Worm (Caenorhabditis elegans) whole organism, young adult: Measurements from ENCODE around the gene C15H9.2.

Source experiments
- B0035.1 ChIP-seq: sonication (generic microtip); optimal IDR thresholded peaks from 2 replicates; lab custom pipeline; 2016; ENCODE audit warnings: missing genetic modification characterization, mild to moderate bottlenecking, missing compliant biosample characterization, missing genotype, missing genetic modification reagents
- C06A6.2 ChIP-seq: fragments of 200-800 bp; sonication (Bioruptor generic); conservative IDR thresholded peaks from 2 replicates; pipeline ENCODE4 v1.3.6; 2022; ENCODE audit warnings: missing genetic modification characterization, missing compliant biosample characterization
- F10E7.11 ChIP-seq: sonication (generic microtip); optimal IDR thresholded peaks from 2 replicates; lab custom pipeline; 2017; ENCODE audit warnings: mild to moderate bottlenecking, missing genetic modification characterization, moderate library complexity, missing compliant biosample characterization
- F23B12.7 ChIP-seq: sonication (generic microtip); optimal IDR thresholded peaks from 2 replicates; lab custom pipeline; 2017; ENCODE audit warnings: missing genetic modification characterization, mild to moderate bottlenecking, missing compliant biosample characterization, antibody characterized with exemption, moderate library complexity; ENCODE audit not compliant: insufficient read depth
- F33H1.4 ChIP-seq: fragments of 200-800 bp; sonication (Bioruptor generic); IDR thresholded peaks from 2 replicates; pipeline ENCODE4 v1.3.6; 2022; ENCODE audit warnings: missing genetic modification reagents, missing genetic modification characterization, missing compliant biosample characterization
- F55B11.4 ChIP-seq: sonication (generic microtip); optimal IDR thresholded peaks from 2 replicates; lab custom pipeline; 2016; ENCODE audit warnings: missing compliant biosample characterization, missing genetic modification characterization, borderline replicate concordance; ENCODE audit not compliant: insufficient read depth
- F57A8.1 ChIP-seq: fragments of 200-800 bp; sonication (Bioruptor generic); optimal IDR thresholded peaks from 2 replicates; lab custom pipeline; 2018; ENCODE audit warnings: mild to moderate bottlenecking, missing genetic modification characterization, moderate library complexity, missing compliant biosample characterization
- K11D2.4 ChIP-seq: fragments of 200-800 bp; sonication (Bioruptor generic); IDR thresholded peaks from 2 replicates; pipeline ENCODE4 v1.3.6; 2022; ENCODE audit warnings: missing genetic modification reagents, missing genetic modification characterization, missing compliant biosample characterization
- Y56A3A.18 ChIP-seq: fragments of 200-800 bp; sonication (Bioruptor generic); IDR thresholded peaks from 2 replicates; pipeline ENCODE4 v1.3.6; 2022; ENCODE audit warnings: missing genetic modification reagents, missing genetic modification characterization, missing compliant biosample characterization
- Y95B8A.8 ChIP-seq: fragments of 200-800 bp; sonication (Bioruptor generic); IDR thresholded peaks from 2 replicates; pipeline ENCODE4 v1.3.6; 2022; ENCODE audit warnings: missing genetic modification reagents, missing genetic modification characterization, missing compliant biosample characterization
- akir-1 ChIP-seq: fragments of 200-800 bp; sonication (Bioruptor generic); optimal IDR thresholded peaks from 2 replicates; lab custom pipeline; 2018; ENCODE audit warnings: mild to moderate bottlenecking, missing genetic modification characterization, moderate library complexity, missing compliant biosample characterization
- ama-1 ChIP-seq, 3 experiments: fragments of 150-350 bp in 1 of 3; sonication (generic microtip) in 2 of 3; optimal IDR thresholded peaks; 2 replicates each; lab custom pipeline; 2014 to 2018; ENCODE audit warnings: missing biosample characterization in 2 of 3, missing genetic modification characterization in 2 of 3, missing genetic modification reagents in 2 of 3
- aptf-2 ChIP-seq: fragments of 200-800 bp; sonication (Bioruptor generic); conservative IDR thresholded peaks from 2 replicates; pipeline ENCODE4 v1.3.6; 2022; ENCODE audit warnings: missing genetic modification reagents, missing genetic modification characterization, missing compliant biosample characterization
- ccch-3 ChIP-seq: fragments of 200-800 bp; sonication (Bioruptor generic); optimal IDR thresholded peaks from 2 replicates; lab custom pipeline; 2018; ENCODE audit warnings: mild to moderate bottlenecking, missing genetic modification characterization, missing compliant biosample characterization
- cebp-1 ChIP-seq, 2 experiments: fragments of 200-800 bp in 1 of 2; sonication (Bioruptor generic) in 1 of 2; sonication (generic microtip) in 1 of 2; IDR thresholded peaks in 1 of 2; optimal IDR thresholded peaks in 1 of 2; 2 replicates each; pipeline versions ENCODE4 v1.3.6 to Lab custom; 2017 to 2022; ENCODE audit warnings: missing compliant biosample characterization in 2 of 2, missing genetic modification characterization in 2 of 2, mild to moderate bottlenecking in 1 of 2, missing genetic modification reagents in 1 of 2, moderate library complexity in 1 of 2
- cebp-2 ChIP-seq: fragments of 200-800 bp; sonication (Bioruptor generic); IDR thresholded peaks from 2 replicates; pipeline ENCODE4 v1.3.6; 2022; ENCODE audit warnings: missing genetic modification characterization, missing compliant biosample characterization
- ceh-40 ChIP-seq: fragments of 200-800 bp; sonication (Bioruptor generic); IDR thresholded peaks from 2 replicates; pipeline ENCODE4 v1.3.6; 2022; ENCODE audit warnings: missing genetic modification characterization, missing compliant biosample characterization
- ceh-91 ChIP-seq: fragments of 200-800 bp; sonication (Bioruptor generic); IDR thresholded peaks from 2 replicates; pipeline ENCODE4 v1.3.6; 2022; ENCODE audit warnings: missing genetic modification reagents, missing genetic modification characterization, missing compliant biosample characterization
- dox-1 ChIP-seq: fragments of 200-800 bp; sonication (Bioruptor generic); IDR thresholded peaks from 2 replicates; pipeline ENCODE4 v1.3.6; 2022; ENCODE audit warnings: missing genetic modification reagents, missing genetic modification characterization, missing compliant biosample characterization
- dpl-1 ChIP-seq: fragments of 150-350 bp; optimal IDR thresholded peaks from 2 replicates; lab custom pipeline; 2014; ENCODE audit warnings: missing biosample characterization, missing genetic modification reagents, missing genetic modification characterization
- egl-44 ChIP-seq: fragments of 200-800 bp; sonication (Bioruptor generic); IDR thresholded peaks from 2 replicates; pipeline ENCODE4 v1.3.6; 2022; ENCODE audit warnings: missing genetic modification reagents, missing genetic modification characterization, missing compliant biosample characterization
- ets-4 ChIP-seq: fragments of 200-800 bp; sonication (Bioruptor generic); optimal IDR thresholded peaks from 2 replicates; lab custom pipeline; 2018; ENCODE audit warnings: mild to moderate bottlenecking, missing genetic modification characterization, missing compliant biosample characterization
- hlh-12 ChIP-seq: sonication (generic microtip); optimal IDR thresholded peaks from 2 replicates; lab custom pipeline; 2016; ENCODE audit warnings: missing genetic modification characterization, missing compliant biosample characterization
- hmg-20 ChIP-seq: fragments of 200-800 bp; sonication (Bioruptor generic); IDR thresholded peaks from 2 replicates; pipeline ENCODE4 v1.3.6; 2022; ENCODE audit warnings: missing genetic modification reagents, missing genetic modification characterization, missing compliant biosample characterization
- hsf-1 ChIP-seq: fragments of 200-800 bp; sonication (Bioruptor generic); IDR thresholded peaks from 2 replicates; pipeline ENCODE4 v1.3.6; 2022; ENCODE audit warnings: missing genetic modification reagents, missing genetic modification characterization, missing compliant biosample characterization
- let-607 ChIP-seq, 2 experiments: fragments of 200-800 bp in 1 of 2; sonication (Bioruptor generic) in 1 of 2; sonication (generic microtip) in 1 of 2; optimal IDR thresholded peaks; 2 replicates each; lab custom pipeline; 2016 to 2018; ENCODE audit warnings: mild to moderate bottlenecking in 2 of 2, missing compliant biosample characterization in 2 of 2, missing genetic modification characterization in 2 of 2, moderate library complexity in 2 of 2, missing genotype in 1 of 2
- lsy-27 ChIP-seq: sonication (generic microtip); optimal IDR thresholded peaks from 2 replicates; lab custom pipeline; 2017; ENCODE audit warnings: missing genetic modification characterization, mild to moderate bottlenecking, missing compliant biosample characterization, antibody characterized with exemption, missing genotype, borderline replicate concordance; ENCODE audit not compliant: insufficient read depth
- madf-10 ChIP-seq: sonication (generic microtip); optimal IDR thresholded peaks from 2 replicates; lab custom pipeline; 2016; ENCODE audit warnings: mild to moderate bottlenecking, missing genetic modification characterization, missing compliant biosample characterization
- madf-8 ChIP-seq: fragments of 200-800 bp; sonication (Bioruptor generic); conservative IDR thresholded peaks from 2 replicates; pipeline ENCODE4 v1.3.6; 2022; ENCODE audit warnings: missing genetic modification reagents, missing genetic modification characterization, missing compliant biosample characterization
- mcd-1 ChIP-seq: fragments of 200-800 bp; sonication (Bioruptor generic); IDR thresholded peaks from 2 replicates; pipeline ENCODE4 v1.3.6; 2022; ENCODE audit warnings: missing genetic modification reagents, missing genetic modification characterization, missing compliant biosample characterization
- mxl-1 ChIP-seq: sonication (generic microtip); optimal IDR thresholded peaks from 2 replicates; lab custom pipeline; 2016; ENCODE audit warnings: missing genetic modification characterization, missing compliant biosample characterization
- nfya-2 ChIP-seq: fragments of 200-800 bp; sonication (Bioruptor generic); IDR thresholded peaks from 2 replicates; pipeline ENCODE4 v1.3.6; 2022; ENCODE audit warnings: missing genetic modification reagents, missing genetic modification characterization, missing compliant biosample characterization
- nfyb-1 ChIP-seq: fragments of 200-800 bp; sonication (Bioruptor generic); IDR thresholded peaks from 2 replicates; pipeline ENCODE4 v1.3.6; 2022; ENCODE audit warnings: missing genetic modification reagents, missing genetic modification characterization, missing compliant biosample characterization
- nhr-120 ChIP-seq: fragments of 200-800 bp; sonication (Bioruptor generic); IDR thresholded peaks from 2 replicates; pipeline ENCODE4 v1.3.6; 2022; ENCODE audit warnings: missing genetic modification characterization, missing compliant biosample characterization
- nhr-179 ChIP-seq: sonication (generic microtip); optimal IDR thresholded peaks from 2 replicates; lab custom pipeline; 2016; ENCODE audit warnings: mild to moderate bottlenecking, missing genetic modification characterization, missing compliant biosample characterization
- nhr-27 ChIP-seq: fragments of 200-800 bp; sonication (Bioruptor generic); optimal IDR thresholded peaks from 2 replicates; lab custom pipeline; 2018; ENCODE audit warnings: mild to moderate bottlenecking, missing genetic modification characterization, moderate library complexity, missing compliant biosample characterization
- nhr-80 ChIP-seq: sonication (generic microtip); optimal IDR thresholded peaks from 2 replicates; lab custom pipeline; 2016; ENCODE audit warnings: missing genetic modification characterization, missing compliant biosample characterization
- pbrm-1 ChIP-seq: fragments of 200-800 bp; sonication (Bioruptor generic); IDR thresholded peaks from 2 replicates; pipeline ENCODE4 v1.3.6; 2022; ENCODE audit warnings: missing genetic modification reagents, missing genetic modification characterization, missing compliant biosample characterization
- rcor-1 ChIP-seq: fragments of 200-800 bp; sonication (Bioruptor generic); IDR thresholded peaks from 2 replicates; pipeline ENCODE4 v1.3.6; 2022; ENCODE audit warnings: missing genetic modification reagents, missing genetic modification characterization, missing compliant biosample characterization
- sdz-38 ChIP-seq: sonication (generic microtip); optimal IDR thresholded peaks from 2 replicates; lab custom pipeline; 2016; ENCODE audit warnings: missing genotype, missing genetic modification characterization, missing compliant biosample characterization
- sea-2 ChIP-seq: fragments of 200-800 bp; sonication (Bioruptor generic); IDR thresholded peaks from 2 replicates; pipeline ENCODE4 v1.3.6; 2022; ENCODE audit warnings: missing genetic modification characterization, missing compliant biosample characterization
- snpc-4 ChIP-seq, 5 experiments: fragments of 150-350 bp in 1 of 5; sonication (generic microtip) in 4 of 5; optimal IDR thresholded peaks; 2 replicates each; lab custom pipeline; 2014 to 2018; ENCODE audit warnings: missing genetic modification characterization in 5 of 5, missing biosample characterization in 3 of 5, antibody characterized with exemption in 2 of 5, mild to moderate bottlenecking in 2 of 5, missing compliant biosample characterization in 2 of 5, missing genotype in 2 of 5, moderate library complexity in 2 of 5, missing genetic modification reagents in 1 of 5
- somi-1 ChIP-seq: fragments of 200-800 bp; sonication (Bioruptor generic); optimal IDR thresholded peaks from 2 replicates; lab custom pipeline; 2018; ENCODE audit warnings: mild to moderate bottlenecking, missing genetic modification characterization, missing compliant biosample characterization
- tbp1 ChIP-seq: fragments of 200-800 bp; sonication (Bioruptor generic); optimal IDR thresholded peaks from 2 replicates; lab custom pipeline; 2018; ENCODE audit warnings: mild to moderate bottlenecking, missing genetic modification characterization, missing compliant biosample characterization
- unc-62 ChIP-seq: fragments of 150-350 bp; optimal IDR thresholded peaks from 2 replicates; lab custom pipeline; 2014; ENCODE audit warnings: missing biosample characterization, missing genetic modification reagents, missing genetic modification characterization
- ztf-22 ChIP-seq: fragments of 200-800 bp; sonication (Bioruptor generic); optimal IDR thresholded peaks from 2 replicates; lab custom pipeline; 2018; ENCODE audit warnings: mild to moderate bottlenecking, missing genetic modification characterization, moderate library complexity, missing compliant biosample characterization
- ztf-26 ChIP-seq: sonication (generic microtip); optimal IDR thresholded peaks from 2 replicates; lab custom pipeline; 2017; ENCODE audit warnings: missing genetic modification characterization, missing compliant biosample characterization

C15H9.2 gene

DNA sequence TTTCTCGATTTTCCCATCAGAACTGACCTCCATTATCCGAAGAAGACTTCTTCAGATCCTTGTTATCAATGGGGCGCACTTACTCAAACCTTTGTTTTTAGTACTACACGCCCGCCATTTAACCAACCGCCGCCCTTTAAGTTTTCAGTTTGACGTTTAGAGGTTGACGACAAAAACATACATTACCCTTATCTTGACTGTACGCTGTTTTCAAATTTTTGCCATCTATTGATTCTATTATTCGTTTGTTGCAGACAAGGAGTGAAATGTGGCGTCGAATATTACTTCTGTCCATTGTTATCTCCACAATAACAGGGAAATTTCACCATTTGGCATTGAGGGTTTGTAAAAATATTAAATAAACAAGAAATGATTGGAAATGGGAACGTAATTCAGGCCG lies 25.3 kb upstream of the C15H9.2 start, which contains the start of gene C15H9.5:
C15H9.5 (plus strand) TSS at position 255 of the 400 bp plus-strand sequence.
- TF ChIP-seq ztf-26 (tag; lab: Kevin White, UChicago) = no peak
- TF ChIP-seq unc-62 (GFP tag; lab: Kevin White, UChicago) = no peak
- TF ChIP-seq snpc-4 (GFP tag; optimal IDR thresholded peaks at IDR 0.05; lab: Kevin White, UChicago) = no peak
- TF ChIP-seq snpc-4 (tag; optimal IDR thresholded peaks at IDR 0.05; lab: Kevin White, UChicago) = peak in 1 of 4 experiments; percentile 4
- peak in 1 of 2 experiments; percentile 33 for TF ChIP-seq let-607 (tag; optimal IDR thresholded peaks at IDR 0.05; lab: Kevin White, UChicago)
- no peak for TF ChIP-seq ccch-3 (GFP tag; lab: Kevin White, UChicago)
- no peak for TF ChIP-seq C06A6.2
- TF ChIP-seq hlh-12 (tag; lab: Kevin White, UChicago) = no peak
- TF ChIP-seq nfya-2 (GFP tag; lab: Robert Waterston, UW) = no peak
- TF ChIP-seq dox-1 (GFP tag; lab: Robert Waterston, UW) = peak; percentile 28; the same call in 1 of the 2 replicates
- TF ChIP-seq cebp-2 (GFP tag; lab: Robert Waterston, UW) = no peak
- TF ChIP-seq hsf-1 = no peak
- no peak for TF ChIP-seq nhr-27 (tag; lab: Kevin White, UChicago)
- no peak for TF ChIP-seq B0035.1 (tag; lab: Kevin White, UChicago)
- no peak for TF ChIP-seq madf-10 (tag; lab: Kevin White, UChicago)
- TF ChIP-seq ama-1 (optimal IDR thresholded peaks at IDR 0.05; lab: Kevin White, UChicago) = no peak
- TF ChIP-seq ama-1 (GFP tag; optimal IDR thresholded peaks at IDR 0.05; lab: Kevin White, UChicago) = no peak
- peak; percentile 29; the same call in 1 of the 2 replicates for TF ChIP-seq mcd-1 (GFP tag; lab: Robert Waterston, UW)
- no peak for TF ChIP-seq mxl-1
- TF ChIP-seq lsy-27 = no peak
- TF ChIP-seq nhr-80 = peak; percentile 66
- TF ChIP-seq nfyb-1 (GFP tag; lab: Robert Waterston, UW) = peak; percentile 69
- TF ChIP-seq nhr-120 (GFP tag; lab: Robert Waterston, UW) = no peak
- TF ChIP-seq Y95B8A.8 (GFP tag; lab: Robert Waterston, UW) = no peak
- no peak for TF ChIP-seq tbp1 (GFP tag; lab: Kevin White, UChicago)
- TF ChIP-seq aptf-2 (GFP tag; lab: Robert Waterston, UW) = no peak
- TF ChIP-seq rcor-1 = no peak
- no peak for TF ChIP-seq ztf-22 (GFP tag; lab: Kevin White, UChicago)
- no peak for TF ChIP-seq ceh-91 (GFP tag; lab: Robert Waterston, UW)

DNA sequence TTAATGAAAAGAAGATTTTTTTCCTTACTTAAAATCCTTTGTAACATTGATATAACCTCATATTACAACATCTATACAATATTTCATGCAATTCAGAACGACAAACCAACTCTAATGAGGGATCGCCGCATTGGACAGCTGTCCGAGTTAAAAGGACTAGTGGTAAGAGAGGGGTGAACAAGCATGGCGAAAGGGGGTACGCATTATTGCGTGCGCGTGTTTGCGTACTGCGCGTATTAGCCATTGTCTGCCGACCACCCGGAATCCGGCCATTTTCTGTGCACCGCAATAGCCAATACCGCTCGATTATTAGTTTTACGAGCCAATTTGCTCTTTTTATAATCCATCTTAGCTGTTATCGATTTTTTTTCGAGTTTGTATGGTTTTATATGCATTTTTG lies 20.8 kb upstream of the C15H9.2 start, which contains the start of gene C15H9.4:
C15H9.4 (plus strand) TSS at position 93 of the 400 bp plus-strand sequence.
- TF ChIP-seq sdz-38 (tag; lab: Kevin White, UChicago) (no peak), cebp-1 (GFP tag; IDR thresholded peaks at IDR 0.05; lab: Robert Waterston, UW) (no peak), cebp-1 (tag; optimal IDR thresholded peaks at IDR 0.05; lab: Kevin White, UChicago) (peak; percentile 56), F23B12.7 (no peak), dpl-1 (GFP tag; lab: Kevin White, UChicago) (no peak), egl-44 (no peak), madf-8 (GFP tag; lab: Robert Waterston, UW) (no peak), ceh-40 (GFP tag; lab: Robert Waterston, UW) (no peak), F10E7.11 (tag; lab: Kevin White, UChicago) (no peak), akir-1 (no peak), mcd-1 (GFP tag; lab: Robert Waterston, UW) (0 out of 2 replicates have a peak, but pooled peaks have one; percentile 8), ets-4 (GFP tag; lab: Kevin White, UChicago) (no peak), hmg-20 (GFP tag; lab: Robert Waterston, UW) (no peak), F55B11.4 (tag; lab: Kevin White, UChicago) (no peak), somi-1 (GFP tag; lab: Kevin White, UChicago) (no peak), tbp1 (GFP tag; lab: Kevin White, UChicago) (peak; percentile 26), let-607 (tag; optimal IDR thresholded peaks at IDR 0.05; lab: Kevin White, UChicago) (no peak), F33H1.4 (no peak), pbrm-1 (GFP tag; lab: Robert Waterston, UW) (0 out of 2 replicates have a peak, but pooled peaks have one; percentile 29), sea-2 (GFP tag; lab: Robert Waterston, UW) (no peak), K11D2.4 (GFP tag; lab: Robert Waterston, UW) (no peak), Y56A3A.18 (GFP tag; lab: Robert Waterston, UW) (no peak), F57A8.1 (no peak), nhr-179 (tag; lab: Kevin White, UChicago) (no peak)
